Fruit fly (Drosophila melanogaster): ENCODE data around the gene CG43138.
A peak's percentile ranks its signal among the peaks of the same experiment; 100 is the strongest.

The CG43138 gene

DNA sequence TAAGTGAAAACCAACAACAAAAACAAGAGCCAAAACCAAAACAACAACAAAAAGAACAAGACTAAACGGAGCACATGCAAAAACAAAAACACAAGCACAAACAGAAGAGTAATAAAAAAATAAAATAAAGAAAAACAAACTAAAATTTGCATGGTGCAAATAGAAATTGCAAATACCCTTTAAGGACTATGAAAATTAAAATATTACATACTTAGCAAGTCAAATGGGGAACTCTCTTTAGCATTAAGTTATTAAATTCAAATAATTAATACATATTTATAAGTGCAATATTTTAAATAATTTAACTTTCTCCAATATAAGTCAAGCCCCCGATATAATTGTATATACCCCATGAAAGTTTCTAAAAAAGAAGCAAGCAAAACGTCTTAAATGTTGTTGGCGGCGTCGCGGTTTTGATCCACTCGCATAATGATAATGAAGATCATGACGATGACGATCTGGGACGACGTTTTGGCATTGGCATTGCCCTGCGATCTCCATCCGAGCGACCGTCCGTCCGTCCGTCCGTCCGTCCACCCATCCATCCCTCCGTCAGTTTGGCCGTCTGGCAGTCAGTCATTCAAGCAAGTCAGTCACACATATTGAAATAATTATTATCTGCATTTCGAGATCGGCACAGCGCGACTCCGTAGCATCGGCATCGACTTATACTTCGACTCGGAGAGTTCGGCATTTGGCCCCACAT lies 12.8 kb downstream of the CG43138 start (continued):
- TF ChIP-seq Gug (GFP tag; IDR thresholded peaks at IDR 0.05) (no peak), fd85E (GFP tag; optimal IDR thresholded peaks at IDR 0.05) (no peak), Hr39 (GFP tag; optimal IDR thresholded peaks at IDR 0.05) (no peak), CG15336 (GFP tag; IDR thresholded peaks at IDR 0.05) (peak; percentile 42; the same call in 1 of the 2 replicates), eg (GFP tag; IDR thresholded peaks at IDR 0.05) (0 out of 3 replicates have a peak, but pooled peaks have one; percentile 37), ss (GFP tag; optimal IDR thresholded peaks at IDR 0.05) (peak; percentile 70 to 82), Eip78C (GFP tag) (peak; percentile 55), CG11902 (GFP tag; optimal IDR thresholded peaks at IDR 0.05) (no peak), CG3919 (GFP tag; optimal IDR thresholded peaks at IDR 0.05) (peak; percentile 17), cyc (GFP tag; optimal IDR thresholded peaks at IDR 0.05) (no peak), net (GFP tag; optimal IDR thresholded peaks at IDR 0.05) (peak; percentile 31), CG34406 (GFP tag; optimal IDR thresholded peaks at IDR 0.05) (peak; percentile 40), CG32006 (GFP tag; optimal IDR thresholded peaks at IDR 0.05) (peak; percentile 43), CG8119 (GFP tag; IDR thresholded peaks at IDR 0.05) (peak; percentile 61), Met (GFP tag; optimal IDR thresholded peaks at IDR 0.05) (no peak), vri (GFP tag; optimal IDR thresholded peaks at IDR 0.05) (no peak), Blimp-1 (GFP tag; optimal IDR thresholded peaks at IDR 0.05) (no peak), pdm3 (GFP tag; optimal IDR thresholded peaks at IDR 0.05) (no peak), CG6163 (GFP tag; IDR thresholded peaks at IDR 0.05) (peak; percentile 58; the same call in 2 of the 3 replicates), lz (GFP tag; optimal IDR thresholded peaks at IDR 0.05) (no peak), Eip75B (GFP tag; optimal IDR thresholded peaks at IDR 0.05) (no peak)

DNA sequence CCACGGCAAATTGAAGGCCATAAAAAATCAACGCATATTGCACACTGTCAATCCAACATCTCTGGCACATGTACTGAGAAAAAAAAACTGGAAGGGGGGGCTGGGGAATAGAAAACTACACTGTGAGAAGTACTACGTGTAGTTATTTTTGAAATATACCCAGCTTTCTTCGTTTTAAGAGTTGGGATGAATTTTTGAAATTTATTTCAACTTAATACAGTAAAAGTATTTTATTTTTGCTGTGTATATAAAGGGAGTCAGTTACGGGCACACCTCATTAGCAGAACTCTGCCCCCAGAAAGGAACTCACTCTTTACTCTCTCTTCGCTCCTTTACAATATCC lies 13.3 kb downstream of the CG43138 start:
- TF ChIP-seq CG11902 (GFP tag; optimal IDR thresholded peaks at IDR 0.05) (peak; percentile 21), Hr4 (GFP tag; optimal IDR thresholded peaks at IDR 0.05) (no peak), CG11762 (GFP tag; optimal IDR thresholded peaks at IDR 0.05; ENCODE audit: insufficient read depth) (no peak), CG6276 (GFP tag; optimal IDR thresholded peaks at IDR 0.05) (no peak), CG3919 (GFP tag; optimal IDR thresholded peaks at IDR 0.05) (peak; percentile 50), CG16779 (tag; optimal IDR thresholded peaks at IDR 0.05) (no peak), acj6 (GFP tag; optimal IDR thresholded peaks at IDR 0.05) (peak; percentile 52), Hr39 (GFP tag; optimal IDR thresholded peaks at IDR 0.05) (peak; percentile 54), Blimp-1 (GFP tag; optimal IDR thresholded peaks at IDR 0.05) (no peak), Eip75B (GFP tag; optimal IDR thresholded peaks at IDR 0.05) (peak; percentile 42), net (GFP tag; optimal IDR thresholded peaks at IDR 0.05) (no peak), Eip93F (GFP tag; optimal IDR thresholded peaks at IDR 0.05) (no peak), CG8319 (GFP tag; optimal IDR thresholded peaks at IDR 0.05) (no peak), CG6808 (GFP tag; optimal IDR thresholded peaks at IDR 0.05) (no peak), spab (GFP tag; optimal IDR thresholded peaks at IDR 0.05) (no peak), Ets21C (GFP tag; optimal IDR thresholded peaks at IDR 0.05) (peak; percentile 28), OdsH (GFP tag; optimal IDR thresholded peaks at IDR 0.05) (peak; percentile 34), Met (GFP tag; optimal IDR thresholded peaks at IDR 0.05) (peak; percentile 68), pdm3 (GFP tag; optimal IDR thresholded peaks at IDR 0.05) (peak; percentile 50), CG4318 (GFP tag; optimal IDR thresholded peaks at IDR 0.05) (no peak), CG8119 (GFP tag; IDR thresholded peaks at IDR 0.05) (no peak), CG31627 (GFP tag; optimal IDR thresholded peaks at IDR 0.05) (peak; percentile 63), dsx (GFP tag; optimal IDR thresholded peaks at IDR 0.05; ENCODE audit: poor library complexity, severe bottlenecking) (no peak), Lpt (GFP tag; optimal IDR thresholded peaks at IDR 0.05) (no peak), achi (GFP tag; optimal IDR thresholded peaks at IDR 0.05) (peak; percentile 16), Smox (GFP tag; optimal IDR thresholded peaks at IDR 0.05) (peak; percentile 61), ss (GFP tag; optimal IDR thresholded peaks at IDR 0.05) (no peak), CG32006 (GFP tag; optimal IDR thresholded peaks at IDR 0.05) (peak; percentile 1), Sox15 (GFP tag; optimal IDR thresholded peaks at IDR 0.05) (peak; percentile 11), fd85E (GFP tag; optimal IDR thresholded peaks at IDR 0.05) (no peak), CG9139 (GFP tag; optimal IDR thresholded peaks at IDR 0.05) (no peak), Hr38 (GFP tag; optimal IDR thresholded peaks at IDR 0.05) (no peak), fkh (GFP tag; optimal IDR thresholded peaks at IDR 0.05) (no peak), CG10669 (GFP tag; optimal IDR thresholded peaks at IDR 0.05) (peak; percentile 18), svp (GFP tag) (peak; percentile 87), dac (GFP tag; optimal IDR thresholded peaks at IDR 0.05) (no peak), CG3032 (tag; optimal IDR thresholded peaks at IDR 0.05) (peak; percentile 1), Eip78C (GFP tag) (peak; percentile 76), CG1621 (tag; optimal IDR thresholded peaks at IDR 0.05) (no peak), Gug (GFP tag; IDR thresholded peaks at IDR 0.05) (no peak), CG10631 (GFP tag; optimal IDR thresholded peaks at IDR 0.05) (peak; percentile 56)
